Fruit fly (Drosophila melanogaster) whole organism, pupa: ENCODE results near the gene Tim17b2.

Experiments
- CG12605 ChIP-seq: fragments of 200-800 bp; sonication (Bioruptor generic); IDR thresholded peaks from 2 replicates; pipeline ENCODE4 v1.3.6; 2022; ENCODE audit warnings: missing biosample characterization, missing genetic modification characterization
- CG13204 ChIP-seq: fragments of 200-800 bp; sonication (Bioruptor generic); optimal IDR thresholded peaks from 2 replicates; lab custom pipeline; 2018; ENCODE audit warnings: missing biosample characterization, mild to moderate bottlenecking, missing genetic modification characterization, moderate library complexity
- CG14655 ChIP-seq: fragments of 200-800 bp; sonication (Bioruptor generic); optimal IDR thresholded peaks from 3 replicates; lab custom pipeline; 2017; ENCODE audit warnings: mild to moderate bottlenecking, missing biosample characterization, missing genetic modification reagents, missing genetic modification characterization
- CG17806 ChIP-seq: fragments of 200-800 bp; sonication (Bioruptor generic); optimal IDR thresholded peaks from 2 replicates; lab custom pipeline; 2018; ENCODE audit warnings: missing biosample characterization, mild to moderate bottlenecking, missing genetic modification characterization, moderate library complexity
- CG32121 ChIP-seq: fragments of 200-800 bp; sonication (Bioruptor generic); IDR thresholded peaks from 2 replicates; pipeline ENCODE4 v1.3.6; 2022; ENCODE audit warnings: missing biosample characterization, missing genetic modification characterization
- CG34367 ChIP-seq: fragments of 200-800 bp; sonication (Bioruptor generic); optimal IDR thresholded peaks from 2 replicates; lab custom pipeline; 2018; ENCODE audit warnings: missing biosample characterization, mild to moderate bottlenecking, missing genetic modification characterization
- CG4496 ChIP-seq: fragments of 200-800 bp; sonication (Bioruptor generic); IDR thresholded peaks from 3 replicates; pipeline ENCODE4 v1.3.6; 2022; ENCODE audit warnings: missing biosample characterization, missing genetic modification characterization
- CG8159 ChIP-seq: fragments of 200-800 bp; sonication (Bioruptor generic); optimal IDR thresholded peaks from 3 replicates; lab custom pipeline; 2018; ENCODE audit warnings: missing biosample characterization, mild to moderate bottlenecking, missing genetic modification characterization, moderate library complexity
- CG9948 ChIP-seq: fragments of 200-800 bp; sonication (Bioruptor generic); optimal IDR thresholded peaks from 2 replicates; lab custom pipeline; 2018; ENCODE audit warnings: missing biosample characterization, mild to moderate bottlenecking, missing genetic modification characterization, moderate library complexity
- EcR ChIP-seq: fragments of 200-800 bp; sonication (Bioruptor generic); optimal IDR thresholded peaks from 3 replicates; lab custom pipeline; 2019; ENCODE audit warnings: missing biosample characterization, missing genetic modification characterization, mild to moderate bottlenecking, moderate library complexity, missing genetic modification reagents
- Pif1B ChIP-seq: fragments of 200-800 bp; sonication (Bioruptor generic); optimal IDR thresholded peaks from 3 replicates; lab custom pipeline; 2016; ENCODE audit warnings: missing biosample characterization, missing genetic modification characterization
- Snoo ChIP-seq: fragments of 200-800 bp; sonication (Bioruptor generic); optimal IDR thresholded peaks from 3 replicates; lab custom pipeline; 2017; ENCODE audit warnings: missing biosample characterization, mild to moderate bottlenecking, missing genetic modification characterization, inconsistent platforms
- fd96Ca ChIP-seq: fragments of 200-800 bp; sonication (Bioruptor generic); IDR thresholded peaks from 3 replicates; pipeline ENCODE4 v1.3.6; 2022; ENCODE audit warnings: missing biosample characterization, missing genetic modification characterization
- gl ChIP-seq: fragments of 200-800 bp; sonication (Bioruptor generic); optimal IDR thresholded peaks from 2 replicates; lab custom pipeline; 2018; ENCODE audit warnings: missing biosample characterization, mild to moderate bottlenecking, missing genetic modification characterization
- rn ChIP-seq: fragments of 200-800 bp; sonication (Bioruptor generic); IDR thresholded peaks from 2 replicates; pipeline ENCODE4 v1.3.6; 2022; ENCODE audit warnings: missing biosample characterization, missing genetic modification characterization

The Tim17b2 gene

DNA sequence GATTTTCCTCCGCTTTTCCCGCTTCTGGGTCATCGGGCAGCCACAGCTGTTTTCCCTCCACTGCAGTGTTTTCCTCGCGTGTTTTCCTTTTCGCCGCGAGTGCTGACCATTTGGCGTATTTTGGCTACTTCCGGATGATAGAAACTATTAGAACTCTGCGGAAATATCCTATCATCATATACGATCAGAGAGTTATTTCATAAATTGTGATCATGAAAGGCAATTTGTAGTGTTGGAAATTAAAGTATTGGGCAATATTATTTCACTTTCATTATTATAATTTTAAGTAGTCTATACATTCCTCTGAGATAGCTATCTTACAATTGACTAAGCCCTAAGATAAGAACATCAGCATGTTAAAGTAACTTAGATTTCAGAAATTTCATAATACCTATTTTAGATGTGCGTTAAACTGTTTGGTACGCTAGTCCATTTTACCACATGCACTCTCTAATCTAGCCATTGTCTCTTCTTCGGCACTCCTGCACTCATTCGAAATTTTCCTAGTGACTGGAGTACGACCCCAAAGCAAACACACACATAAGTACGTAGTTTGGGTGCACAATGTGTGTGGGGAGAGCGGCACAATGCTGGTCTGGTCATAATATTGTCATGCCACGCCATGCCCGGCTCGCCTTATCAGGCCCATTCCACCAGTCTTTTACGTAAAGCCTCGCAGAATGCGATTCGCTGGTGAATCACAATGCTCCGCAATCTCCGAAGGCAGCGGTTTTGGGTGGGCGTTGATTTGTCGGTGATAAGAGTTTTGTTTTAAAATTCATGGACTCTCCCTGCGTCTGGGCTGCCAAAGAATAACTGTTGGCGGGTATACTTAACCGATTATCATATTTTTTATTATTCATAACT is 15.4 kb downstream of the Tim17b2 start:
- TF ChIP-seq Snoo (tag; lab: Kevin White, UChicago) (no peak), CG8159 (tag; lab: Kevin White, UChicago) (no peak)

- no peak for TF ChIP-seq EcR (GFP tag; lab: Kevin White, UChicago)
- TF ChIP-seq CG32121 (GFP tag; lab: Robert Waterston, UW), result no peak
- no peak for TF ChIP-seq CG8159 (tag; lab: Kevin White, UChicago)
- no peak for TF ChIP-seq CG12605
- no peak for TF ChIP-seq fd96Ca
- no peak for TF ChIP-seq gl (tag; lab: Kevin White, UChicago)
- TF ChIP-seq CG34367 (tag; lab: Kevin White, UChicago), result no peak
- TF ChIP-seq CG4496 (GFP tag; lab: Robert Waterston, UW), result no peak
- no peak for TF ChIP-seq Pif1B
- no peak for TF ChIP-seq CG14655 (GFP tag; lab: Kevin White, UChicago)
These were observed 16.5 kb downstream of the Tim17b2 start for dm6 chr2L:15500910-15501521.

dm6 chr2L:15504534-15504933 is 20.0 kb downstream of the Tim17b2 start:
- TF ChIP-seq CG17806 (no peak), CG13204 (GFP tag; lab: Kevin White, UChicago) (no peak), fd96Ca (no peak), Pif1B (no peak), CG9948 (no peak), CG32121 (GFP tag; lab: Robert Waterston, UW) (no peak), rn (GFP tag; lab: Robert Waterston, UW) (no peak)
